Worm (Caenorhabditis elegans) whole organism, young adult: ENCODE results near the gene cdk-12.

Source experiments
- B0019.2 ChIP-seq: fragments of 200-800 bp; sonication (Bioruptor generic); conservative IDR thresholded peaks from 2 replicates; pipeline ENCODE4 v1.3.6; 2022; ENCODE audit warnings: missing genetic modification reagents, missing genetic modification characterization, missing compliant biosample characterization
- B0261.1 ChIP-seq: sonication (generic microtip); optimal IDR thresholded peaks from 2 replicates; lab custom pipeline; 2016; ENCODE audit warnings: mild to moderate bottlenecking, missing genetic modification characterization, moderate library complexity, missing compliant biosample characterization
- C06A6.2 ChIP-seq: fragments of 200-800 bp; sonication (Bioruptor generic); conservative IDR thresholded peaks from 2 replicates; pipeline ENCODE4 v1.3.6; 2022; ENCODE audit warnings: missing genetic modification characterization, missing compliant biosample characterization
- F10E7.11 ChIP-seq: sonication (generic microtip); optimal IDR thresholded peaks from 2 replicates; lab custom pipeline; 2017; ENCODE audit warnings: mild to moderate bottlenecking, missing genetic modification characterization, moderate library complexity, missing compliant biosample characterization
- F23B12.7 ChIP-seq: sonication (generic microtip); optimal IDR thresholded peaks from 2 replicates; lab custom pipeline; 2017; ENCODE audit warnings: missing genetic modification characterization, mild to moderate bottlenecking, missing compliant biosample characterization, antibody characterized with exemption, moderate library complexity; ENCODE audit not compliant: insufficient read depth
- F33H1.4 ChIP-seq: fragments of 200-800 bp; sonication (Bioruptor generic); IDR thresholded peaks from 2 replicates; pipeline ENCODE4 v1.3.6; 2022; ENCODE audit warnings: missing genetic modification reagents, missing genetic modification characterization, missing compliant biosample characterization
- F52B5.7 ChIP-seq: sonication (generic microtip); optimal IDR thresholded peaks from 2 replicates; lab custom pipeline; 2016; ENCODE audit warnings: mild to moderate bottlenecking, missing genetic modification characterization, missing compliant biosample characterization
- F57C9.4 ChIP-seq: sonication (generic microtip); optimal IDR thresholded peaks from 2 replicates; lab custom pipeline; 2017; ENCODE audit warnings: mild to moderate bottlenecking, missing genetic modification characterization, missing compliant biosample characterization
- T26A5.8 ChIP-seq: sonication (generic microtip); optimal IDR thresholded peaks from 2 replicates; lab custom pipeline; 2016; ENCODE audit warnings: missing genetic modification characterization, missing compliant biosample characterization
- Y53F4B.3 ChIP-seq: fragments of 200-800 bp; sonication (Bioruptor generic); IDR thresholded peaks from 2 replicates; pipeline ENCODE4 v1.3.6; 2022; ENCODE audit warnings: missing genetic modification reagents, missing genetic modification characterization, missing compliant biosample characterization
- Y53G8AR.9 ChIP-seq: fragments of 200-800 bp; sonication (Bioruptor generic); conservative IDR thresholded peaks from 2 replicates; pipeline ENCODE4 v1.3.6; 2022; ENCODE audit warnings: missing genetic modification reagents, missing genetic modification characterization, missing compliant biosample characterization
- bed-1 ChIP-seq: fragments of 200-800 bp; sonication (Bioruptor generic); IDR thresholded peaks from 2 replicates; pipeline ENCODE4 v1.3.6; 2022; ENCODE audit warnings: missing genetic modification reagents, missing genetic modification characterization, missing compliant biosample characterization
- cebp-2 ChIP-seq: fragments of 200-800 bp; sonication (Bioruptor generic); IDR thresholded peaks from 2 replicates; pipeline ENCODE4 v1.3.6; 2022; ENCODE audit warnings: missing genetic modification characterization, missing compliant biosample characterization
- ceh-79 ChIP-seq: sonication (generic microtip); optimal IDR thresholded peaks from 2 replicates; lab custom pipeline; 2017; ENCODE audit warnings: mild to moderate bottlenecking, missing genetic modification characterization, missing compliant biosample characterization
- chd-7 ChIP-seq: sonication (generic microtip); optimal IDR thresholded peaks from 2 replicates; lab custom pipeline; 2016; ENCODE audit warnings: mild to moderate bottlenecking, missing genetic modification characterization, moderate library complexity, missing compliant biosample characterization
- die-1 ChIP-seq: sonication (generic microtip); optimal IDR thresholded peaks from 2 replicates; lab custom pipeline; 2016; ENCODE audit warnings: missing genotype, mild to moderate bottlenecking, missing genetic modification characterization, missing compliant biosample characterization
- dpl-1 ChIP-seq: fragments of 150-350 bp; optimal IDR thresholded peaks from 2 replicates; lab custom pipeline; 2014; ENCODE audit warnings: missing biosample characterization, missing genetic modification reagents, missing genetic modification characterization
- gei-17 ChIP-seq: fragments of 200-800 bp; sonication (Bioruptor generic); optimal IDR thresholded peaks from 2 replicates; lab custom pipeline; 2018; ENCODE audit warnings: mild to moderate bottlenecking, missing genetic modification characterization, missing compliant biosample characterization
- him-1 ChIP-seq: sonication (generic microtip); optimal IDR thresholded peaks from 2 replicates; lab custom pipeline; 2016; ENCODE audit warnings: missing genotype, missing genetic modification reagents, missing genetic modification characterization, missing compliant biosample characterization
- hmg-1.2 ChIP-seq: fragments of 200-800 bp; sonication (Bioruptor generic); IDR thresholded peaks from 2 replicates; pipeline ENCODE4 v1.3.6; 2022; ENCODE audit warnings: missing genetic modification reagents, missing genetic modification characterization, missing compliant biosample characterization
- lag-1 ChIP-seq: fragments of 200-800 bp; sonication (Bioruptor generic); IDR thresholded peaks from 2 replicates; pipeline ENCODE4 v1.3.6; 2022; ENCODE audit warnings: missing genetic modification reagents, missing genetic modification characterization, missing compliant biosample characterization
- let-526 ChIP-seq: fragments of 200-800 bp; sonication (Bioruptor generic); IDR thresholded peaks from 2 replicates; pipeline ENCODE4 v1.3.6; 2022; ENCODE audit warnings: missing genetic modification reagents, missing genetic modification characterization, missing compliant biosample characterization
- let-607 ChIP-seq, 2 experiments: fragments of 200-800 bp in 1 of 2; sonication (Bioruptor generic) in 1 of 2; sonication (generic microtip) in 1 of 2; optimal IDR thresholded peaks; 2 replicates each; lab custom pipeline; 2016 to 2018; ENCODE audit warnings: mild to moderate bottlenecking in 2 of 2, missing compliant biosample characterization in 2 of 2, missing genetic modification characterization in 2 of 2, moderate library complexity in 2 of 2, missing genotype in 1 of 2
- lin-26 ChIP-seq: fragments of 200-800 bp; sonication (Bioruptor generic); IDR thresholded peaks from 2 replicates; pipeline ENCODE4 v1.3.6; 2022; ENCODE audit warnings: missing genetic modification reagents, missing genetic modification characterization, missing compliant biosample characterization
- lsl-1 ChIP-seq: fragments of 200-800 bp; sonication (Bioruptor generic); optimal IDR thresholded peaks from 2 replicates; lab custom pipeline; 2018; ENCODE audit warnings: mild to moderate bottlenecking, missing genetic modification characterization, moderate library complexity, missing compliant biosample characterization
- madf-3 ChIP-seq: fragments of 200-800 bp; sonication (Bioruptor generic); IDR thresholded peaks from 2 replicates; pipeline ENCODE4 v1.3.6; 2022; ENCODE audit warnings: missing genetic modification reagents, missing genetic modification characterization, missing compliant biosample characterization
- madf-6 ChIP-seq: fragments of 200-800 bp; sonication (Bioruptor generic); IDR thresholded peaks from 2 replicates; pipeline ENCODE4 v1.3.6; 2022; ENCODE audit warnings: missing genetic modification reagents, missing genetic modification characterization, missing compliant biosample characterization
- madf-8 ChIP-seq: fragments of 200-800 bp; sonication (Bioruptor generic); conservative IDR thresholded peaks from 2 replicates; pipeline ENCODE4 v1.3.6; 2022; ENCODE audit warnings: missing genetic modification reagents, missing genetic modification characterization, missing compliant biosample characterization
- mcd-1 ChIP-seq: fragments of 200-800 bp; sonication (Bioruptor generic); IDR thresholded peaks from 2 replicates; pipeline ENCODE4 v1.3.6; 2022; ENCODE audit warnings: missing genetic modification reagents, missing genetic modification characterization, missing compliant biosample characterization
- mes-4 ChIP-seq: sonication (generic microtip); optimal IDR thresholded peaks from 2 replicates; lab custom pipeline; 2016; ENCODE audit warnings: missing genotype, missing genetic modification characterization, missing compliant biosample characterization
- mxl-1 ChIP-seq: sonication (generic microtip); optimal IDR thresholded peaks from 2 replicates; lab custom pipeline; 2016; ENCODE audit warnings: missing genetic modification characterization, missing compliant biosample characterization
- nhr-120 ChIP-seq: fragments of 200-800 bp; sonication (Bioruptor generic); IDR thresholded peaks from 2 replicates; pipeline ENCODE4 v1.3.6; 2022; ENCODE audit warnings: missing genetic modification characterization, missing compliant biosample characterization
- nhr-179 ChIP-seq: sonication (generic microtip); optimal IDR thresholded peaks from 2 replicates; lab custom pipeline; 2016; ENCODE audit warnings: mild to moderate bottlenecking, missing genetic modification characterization, missing compliant biosample characterization
- nhr-90 ChIP-seq: sonication (generic microtip); optimal IDR thresholded peaks from 2 replicates; lab custom pipeline; 2016; ENCODE audit warnings: missing genotype, mild to moderate bottlenecking, missing genetic modification characterization, missing compliant biosample characterization
- pha-4 ChIP-seq: fragments of 150-350 bp; sonication (generic microtip); optimal IDR thresholded peaks from 2 replicates; lab custom pipeline; 2014; ENCODE audit warnings: missing biosample characterization, missing genetic modification reagents, missing genetic modification characterization
- rcor-1 ChIP-seq: fragments of 200-800 bp; sonication (Bioruptor generic); IDR thresholded peaks from 2 replicates; pipeline ENCODE4 v1.3.6; 2022; ENCODE audit warnings: missing genetic modification reagents, missing genetic modification characterization, missing compliant biosample characterization
- rpc-1 ChIP-seq, 2 experiments: fragments of 150-350 bp in 1 of 2; sonication (generic microtip) in 1 of 2; optimal IDR thresholded peaks; 2 replicates each; lab custom pipeline; 2014 to 2018; ENCODE audit warnings: missing biosample characterization in 1 of 2, missing genetic modification characterization in 1 of 2, missing genetic modification reagents in 1 of 2, missing genotype in 1 of 2
- snpc-4 ChIP-seq, 5 experiments: fragments of 150-350 bp in 1 of 5; sonication (generic microtip) in 4 of 5; optimal IDR thresholded peaks; 2 replicates each; lab custom pipeline; 2014 to 2018; ENCODE audit warnings: missing genetic modification characterization in 5 of 5, missing biosample characterization in 3 of 5, antibody characterized with exemption in 2 of 5, mild to moderate bottlenecking in 2 of 5, missing compliant biosample characterization in 2 of 5, missing genotype in 2 of 5, moderate library complexity in 2 of 5, missing genetic modification reagents in 1 of 5
- somi-1 ChIP-seq: fragments of 200-800 bp; sonication (Bioruptor generic); optimal IDR thresholded peaks from 2 replicates; lab custom pipeline; 2018; ENCODE audit warnings: mild to moderate bottlenecking, missing genetic modification characterization, missing compliant biosample characterization
- tbp1 ChIP-seq: fragments of 200-800 bp; sonication (Bioruptor generic); optimal IDR thresholded peaks from 2 replicates; lab custom pipeline; 2018; ENCODE audit warnings: mild to moderate bottlenecking, missing genetic modification characterization, missing compliant biosample characterization
- unc-130 ChIP-seq: sonication (generic microtip); optimal IDR thresholded peaks from 2 replicates; lab custom pipeline; 2016; ENCODE audit warnings: missing genetic modification reagents, missing genetic modification characterization, missing compliant biosample characterization
- xnd-1 ChIP-seq: sonication (generic microtip); optimal IDR thresholded peaks from 2 replicates; lab custom pipeline; 2016; ENCODE audit warnings: missing genotype, missing genetic modification reagents, missing genetic modification characterization, missing compliant biosample characterization
- ztf-18 ChIP-seq: sonication (generic microtip); optimal IDR thresholded peaks from 2 replicates; lab custom pipeline; 2016; ENCODE audit warnings: missing genotype, mild to moderate bottlenecking, missing genetic modification characterization, missing compliant biosample characterization
- ztf-26 ChIP-seq: sonication (generic microtip); optimal IDR thresholded peaks from 2 replicates; lab custom pipeline; 2017; ENCODE audit warnings: missing genetic modification characterization, missing compliant biosample characterization
- ztf-6 ChIP-seq: fragments of 200-800 bp; sonication (Bioruptor generic); IDR thresholded peaks from 2 replicates; pipeline ENCODE4 v1.3.6; 2022; ENCODE audit warnings: missing genetic modification reagents, missing genetic modification characterization, missing compliant biosample characterization

Gene cdk-12

DNA sequence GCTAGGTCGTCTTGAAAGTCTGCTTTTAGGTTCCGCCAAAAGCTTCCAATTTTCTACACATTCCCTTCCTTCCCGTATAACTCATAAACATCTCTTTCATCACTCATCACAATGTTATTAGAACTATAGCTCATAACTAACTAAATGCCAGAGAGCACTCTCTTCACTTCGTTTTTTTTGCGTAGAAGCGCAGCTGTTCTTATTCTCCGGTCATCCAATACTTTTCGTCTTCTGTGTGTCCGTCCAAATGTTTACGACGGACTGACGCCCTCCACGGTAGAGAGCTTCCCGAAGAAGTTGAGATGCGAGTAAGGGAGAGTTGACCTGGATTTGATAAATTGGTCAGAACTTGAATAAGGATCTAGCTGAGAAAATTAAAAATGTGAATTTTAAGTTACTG is 26.4 kb downstream of the cdk-12 start:
- TF ChIP-seq dpl-1 (GFP tag; lab: Kevin White, UChicago) (no peak), rcor-1 (GFP tag; lab: Robert Waterston, UW) (no peak)
- TF ChIP-seq, all 124 proteins: peak for 0

- TF ChIP-seq chd-7 (tag; lab: Kevin White, UChicago) (no peak), Y53F4B.3 (no peak), somi-1 (GFP tag; lab: Kevin White, UChicago) (no peak), nhr-120 (no peak), Y53G8AR.9 (GFP tag; lab: Robert Waterston, UW) (no peak), C06A6.2 (GFP tag; lab: Robert Waterston, UW) (no peak), ztf-26 (tag; lab: Kevin White, UChicago) (no peak), let-607 (tag; optimal IDR thresholded peaks at IDR 0.05; lab: Kevin White, UChicago) (no peak), bed-1 (GFP tag; lab: Robert Waterston, UW) (no peak), nhr-90 (tag; lab: Kevin White, UChicago) (no peak), F57C9.4 (no peak), unc-130 (GFP tag; lab: Kevin White, UChicago) (no peak), madf-3 (GFP tag; lab: Robert Waterston, UW) (no peak), B0019.2 (GFP tag; lab: Robert Waterston, UW) (no peak), F52B5.7 (tag; lab: Kevin White, UChicago) (no peak), tbp1 (GFP tag; lab: Kevin White, UChicago) (no peak), ceh-79 (tag; lab: Kevin White, UChicago) (no peak), T26A5.8 (tag; lab: Kevin White, UChicago) (no peak), rpc-1 (optimal IDR thresholded peaks at IDR 0.05; lab: Kevin White, UChicago) (no peak), rpc-1 (tag; optimal IDR thresholded peaks at IDR 0.05; lab: Kevin White, UChicago) (no peak), F10E7.11 (tag; lab: Kevin White, UChicago) (no peak)
These were observed 27.1 kb downstream of the cdk-12 start for ce11 chrIII:4359900-4360299.

ce11 chrIII:4362332-4362731 is 29.5 kb downstream of the cdk-12 start:
- TF ChIP-seq xnd-1 (tag; lab: Kevin White, UChicago) = no peak
- TF ChIP-seq F33H1.4 (GFP tag; lab: Robert Waterston, UW) = peak; percentile 24; the same call in 1 of the 2 replicates
- peak; percentile 45 for TF ChIP-seq mxl-1
- TF ChIP-seq gei-17 (GFP tag; lab: Kevin White, UChicago) = no peak
- TF ChIP-seq madf-8 (GFP tag; lab: Robert Waterston, UW) = 0 out of 2 replicates have a peak, but pooled peaks have one; percentile 19
- peak; percentile 67 for TF ChIP-seq B0261.1 (tag; lab: Kevin White, UChicago)
- TF ChIP-seq snpc-4 (GFP tag; optimal IDR thresholded peaks at IDR 0.05; lab: Kevin White, UChicago) = no peak
- peak in 2 of 4 experiments; percentile 18 to 60 for TF ChIP-seq snpc-4 (tag; optimal IDR thresholded peaks at IDR 0.05; lab: Kevin White, UChicago)
- TF ChIP-seq cebp-2 (GFP tag; lab: Robert Waterston, UW) = no peak
- peak; percentile 52 for TF ChIP-seq lsl-1 (GFP tag; lab: Kevin White, UChicago)
- peak; percentile 8 for TF ChIP-seq unc-130 (GFP tag; lab: Kevin White, UChicago)
- TF ChIP-seq ztf-6 (GFP tag; lab: Robert Waterston, UW) = 0 out of 2 replicates have a peak, but pooled peaks have one; percentile 29
- TF ChIP-seq mes-4 = no peak
- peak; percentile 90 for TF ChIP-seq tbp1 (GFP tag; lab: Kevin White, UChicago)
- TF ChIP-seq die-1 (tag; lab: Kevin White, UChicago) = peak; percentile 46
- TF ChIP-seq pha-4 (tag; lab: Kevin White, UChicago) = no peak
- TF ChIP-seq hmg-1.2 = peak; percentile 30; the same call in 1 of the 2 replicates
- TF ChIP-seq lag-1 (GFP tag; lab: Robert Waterston, UW) = no peak
- 0 out of 2 replicates have a peak, but pooled peaks have one; percentile 18 for TF ChIP-seq madf-6 (GFP tag; lab: Robert Waterston, UW)
- no peak for TF ChIP-seq let-526 (GFP tag; lab: Robert Waterston, UW)
- peak; percentile 22 for TF ChIP-seq ztf-18
- TF ChIP-seq nhr-179 (tag; lab: Kevin White, UChicago) = no peak
- peak; percentile 65 for TF ChIP-seq rpc-1 (optimal IDR thresholded peaks at IDR 0.05; lab: Kevin White, UChicago)
- TF ChIP-seq rpc-1 (tag; optimal IDR thresholded peaks at IDR 0.05; lab: Kevin White, UChicago) = peak; percentile 80
- peak; percentile 73 for TF ChIP-seq him-1
- peak; percentile 18; the same call in 1 of the 2 replicates for TF ChIP-seq mcd-1 (GFP tag; lab: Robert Waterston, UW)
- no peak for TF ChIP-seq F23B12.7
- peak; percentile 78 for TF ChIP-seq lin-26 (GFP tag; lab: Robert Waterston, UW)
- 0 out of 2 replicates have a peak, but pooled peaks have one; percentile 7 for TF ChIP-seq rcor-1 (GFP tag; lab: Robert Waterston, UW)
